Fruit fly (Drosophila melanogaster) whole organism, embryonic: Measurements from ENCODE around the gene CG4115.

Source experiments
- Bgb ChIP-seq: fragments of 200-800 bp; sonication (Bioruptor generic); IDR thresholded peaks from 2 replicates; pipeline ENCODE4 v1.3.6; 2022; ENCODE audit warnings: missing biosample characterization, missing genetic modification characterization; ENCODE audit not compliant: partially characterized antibody
- CG11398 ChIP-seq: fragments of 200-800 bp; sonication (Bioruptor generic); optimal IDR thresholded peaks from 2 replicates; lab custom pipeline; 2016; ENCODE audit warnings: missing biosample characterization, missing genetic modification characterization
- CG12071 ChIP-seq: fragments of 200-800 bp; sonication (Bioruptor generic); optimal IDR thresholded peaks from 3 replicates; lab custom pipeline; 2018; ENCODE audit warnings: missing biosample characterization, mild to moderate bottlenecking, missing genetic modification characterization
- CG13287 ChIP-seq: fragments of 200-800 bp; sonication (Bioruptor generic); IDR thresholded peaks from 2 replicates; pipeline ENCODE4 v1.3.6; 2022; ENCODE audit warnings: missing biosample characterization, missing genetic modification characterization; ENCODE audit not compliant: partially characterized antibody
- CG16863 ChIP-seq: fragments of 200-800 bp; sonication (Bioruptor generic); optimal IDR thresholded peaks from 3 replicates; lab custom pipeline; 2016; ENCODE audit warnings: missing biosample characterization, missing genetic modification characterization
- CG17361 ChIP-seq: fragments of 200-800 bp; sonication (Bioruptor generic); IDR thresholded peaks from 3 replicates; pipeline ENCODE4 v1.3.6; 2022; ENCODE audit warnings: missing biosample characterization, missing genetic modification characterization
- CG17829 ChIP-seq: fragments of 200-800 bp; optimal IDR thresholded peaks from 2 replicates; lab custom pipeline; 2019; ENCODE audit warnings: missing biosample characterization, mild to moderate bottlenecking, missing genetic modification characterization, moderate library complexity
- CG18011 ChIP-seq: fragments of 200-800 bp; sonication (Bioruptor generic); optimal IDR thresholded peaks from 2 replicates; lab custom pipeline; 2017; ENCODE audit warnings: missing biosample characterization, missing genetic modification characterization, mild to moderate bottlenecking, moderate library complexity, missing genotype
- CG1832 ChIP-seq: fragments of 200-800 bp; sonication (Bioruptor generic); optimal IDR thresholded peaks from 2 replicates; lab custom pipeline; 2017; ENCODE audit warnings: missing biosample characterization, mild to moderate bottlenecking, missing genetic modification characterization, inconsistent platforms
- CG3163 ChIP-seq: fragments of 200-800 bp; sonication (Bioruptor generic); optimal IDR thresholded peaks from 3 replicates; lab custom pipeline; 2016; ENCODE audit warnings: missing biosample characterization, missing genetic modification characterization
- CG4328 ChIP-seq: fragments of 200-800 bp; sonication (Bioruptor generic); optimal IDR thresholded peaks from 3 replicates; lab custom pipeline; 2017; ENCODE audit warnings: missing biosample characterization, missing genetic modification reagents, missing genetic modification characterization
- CG5180 ChIP-seq: fragments of 200-800 bp; sonication (Bioruptor generic); optimal IDR thresholded peaks from 3 replicates; lab custom pipeline; 2017; ENCODE audit warnings: missing biosample characterization, missing genetic modification characterization, mild to moderate bottlenecking, moderate library complexity, missing genetic modification reagents
- CG6689 ChIP-seq: fragments of 200-800 bp; sonication (Bioruptor generic); IDR thresholded peaks from 2 replicates; pipeline ENCODE4 v1.3.6; 2022; ENCODE audit warnings: missing biosample characterization, missing genetic modification characterization
- CG8359 ChIP-seq: fragments of 200-800 bp; sonication (Bioruptor generic); optimal IDR thresholded peaks from 2 replicates; lab custom pipeline; 2017; ENCODE audit warnings: missing biosample characterization, mild to moderate bottlenecking, missing genetic modification characterization, borderline replicate concordance
- CG9876 ChIP-seq: fragments of 200-800 bp; sonication (Bioruptor generic); optimal IDR thresholded peaks from 2 replicates; lab custom pipeline; 2016; ENCODE audit warnings: missing biosample characterization, missing genetic modification characterization
- D ChIP-seq, 2 experiments: fragments of 200-800 bp in 1 of 2; fragments of >200 bp in 1 of 2; sonication (Bioruptor generic) in 1 of 2; optimal IDR thresholded peaks; 2 replicates in 1 of 2; 3 replicates in 1 of 2; lab custom pipeline; 2017; ENCODE audit warnings: mild to moderate bottlenecking in 1 of 2, missing biosample characterization in 1 of 2, missing genetic modification characterization in 1 of 2, missing genetic modification reagents in 1 of 2
- D19A ChIP-seq: fragments of 200-800 bp; optimal IDR thresholded peaks from 3 replicates; lab custom pipeline; 2019; ENCODE audit warnings: missing biosample characterization, mild to moderate bottlenecking, missing genetic modification characterization, moderate library complexity
- Dip2 ChIP-seq: fragments of 200-800 bp; sonication (Bioruptor generic); IDR thresholded peaks from 2 replicates; pipeline ENCODE4 v1.3.6; 2022; ENCODE audit warnings: missing biosample characterization, missing genetic modification characterization
- Dip3 ChIP-seq: fragments of 200-800 bp; sonication (Bioruptor generic); optimal IDR thresholded peaks from 3 replicates; lab custom pipeline; 2016; ENCODE audit warnings: missing biosample characterization, missing genetic modification characterization
- Eip74EF ChIP-seq, 2 experiments: fragments of 200-800 bp in 1 of 2; fragments of >200 bp in 1 of 2; sonication (Bioruptor generic) in 1 of 2; optimal IDR thresholded peaks; 2 replicates each; lab custom pipeline; 2017 to 2019; ENCODE audit warnings: missing biosample characterization in 2 of 2, missing genetic modification characterization in 2 of 2, mild to moderate bottlenecking in 1 of 2, moderate library complexity in 1 of 2
- Ets65A ChIP-seq: fragments of 200-800 bp; sonication (Bioruptor generic); peaks from one replicate; lab custom pipeline; 2016; ENCODE audit warnings: missing biosample characterization, missing genetic modification characterization
- Fer1 ChIP-seq: fragments of 200-800 bp; sonication (Bioruptor generic); optimal IDR thresholded peaks from 2 replicates; lab custom pipeline; 2017; ENCODE audit warnings: missing biosample characterization, mild to moderate bottlenecking, missing genetic modification characterization
- Fer2 ChIP-seq: fragments of 200-800 bp; sonication (Bioruptor generic); optimal IDR thresholded peaks from 2 replicates; lab custom pipeline; 2018; ENCODE audit warnings: missing biosample characterization, mild to moderate bottlenecking, missing genetic modification characterization, moderate library complexity
- HLH4C ChIP-seq: fragments of 200-800 bp; sonication (Bioruptor generic); IDR thresholded peaks from 3 replicates; pipeline ENCODE4 v1.3.6; 2022; ENCODE audit warnings: missing biosample characterization, missing genetic modification characterization; ENCODE audit not compliant: partially characterized antibody
- Mes4 ChIP-seq: fragments of 200-800 bp; sonication (Bioruptor generic); optimal IDR thresholded peaks from 2 replicates; lab custom pipeline; 2016; ENCODE audit warnings: missing biosample characterization, missing genetic modification characterization
- Nf-YC ChIP-seq: fragments of 200-800 bp; optimal IDR thresholded peaks from 3 replicates; lab custom pipeline; 2019; ENCODE audit warnings: missing biosample characterization, mild to moderate bottlenecking, missing genetic modification characterization, moderate library complexity
- Oaz ChIP-seq: fragments of 200-800 bp; sonication (Bioruptor generic); IDR thresholded peaks from 2 replicates; pipeline ENCODE4 v1.3.6; 2022; ENCODE audit warnings: missing biosample characterization, missing genetic modification characterization
- Ravus ChIP-seq: fragments of 200-800 bp; sonication (Bioruptor generic); IDR thresholded peaks from 2 replicates; pipeline ENCODE4 v1.3.6; 2022; ENCODE audit warnings: missing biosample characterization, missing genetic modification characterization
- Scr ChIP-seq: fragments of 200-800 bp; sonication (Bioruptor generic); IDR thresholded peaks from 2 replicates; pipeline ENCODE4 v1.3.6; 2022; ENCODE audit warnings: missing biosample characterization, missing genetic modification characterization; ENCODE audit not compliant: partially characterized antibody
- Sry-δ ChIP-seq: fragments of 200-800 bp; sonication (Bioruptor generic); optimal IDR thresholded peaks from 2 replicates; lab custom pipeline; 2016; ENCODE audit warnings: missing biosample characterization, missing genetic modification characterization
- ash1 ChIP-seq: fragments of 200-800 bp; sonication (Bioruptor generic); optimal IDR thresholded peaks from 2 replicates; lab custom pipeline; 2018; ENCODE audit warnings: missing biosample characterization, mild to moderate bottlenecking, missing genetic modification characterization
- az2 ChIP-seq: fragments of 200-800 bp; sonication (Bioruptor generic); optimal IDR thresholded peaks from 3 replicates; lab custom pipeline; 2016; ENCODE audit warnings: missing biosample characterization, missing genetic modification characterization
- bab2 ChIP-seq: fragments of 200-800 bp; sonication (Bioruptor generic); optimal IDR thresholded peaks from 2 replicates; lab custom pipeline; 2016; ENCODE audit warnings: missing biosample characterization, missing genetic modification characterization
- chinmo ChIP-seq: fragments of 200-800 bp; sonication (Bioruptor generic); IDR thresholded peaks from 4 replicates; pipeline ENCODE4 v1.3.6; 2022; ENCODE audit warnings: missing biosample characterization, missing genetic modification characterization; ENCODE audit not compliant: partially characterized antibody
- crc ChIP-seq: fragments of 200-800 bp; sonication (Bioruptor generic); optimal IDR thresholded peaks from 2 replicates; lab custom pipeline; 2016; ENCODE audit warnings: missing biosample characterization, missing genetic modification characterization
- crol ChIP-seq: fragments of 200-800 bp; sonication (Bioruptor generic); IDR thresholded peaks from 2 replicates; pipeline ENCODE4 v1.3.6; 2022; ENCODE audit warnings: missing biosample characterization, missing genetic modification characterization
- ewg ChIP-seq: fragments of 200-800 bp; sonication (Bioruptor generic); optimal IDR thresholded peaks from 3 replicates; lab custom pipeline; 2017; ENCODE audit warnings: mild to moderate bottlenecking, missing biosample characterization, missing genetic modification reagents, missing genetic modification characterization
- exex ChIP-seq: fragments of 200-800 bp; sonication (Bioruptor generic); optimal IDR thresholded peaks from 4 replicates; lab custom pipeline; 2018; ENCODE audit warnings: missing biosample characterization, mild to moderate bottlenecking, missing genetic modification characterization, moderate library complexity
- fd102C ChIP-seq: fragments of 200-800 bp; sonication (Bioruptor generic); optimal IDR thresholded peaks from 2 replicates; lab custom pipeline; 2018; ENCODE audit warnings: missing biosample characterization, mild to moderate bottlenecking, missing genetic modification characterization, moderate library complexity
- ftz-f1 ChIP-seq: fragments of 200-800 bp; sonication (Bioruptor generic); optimal IDR thresholded peaks from 2 replicates; lab custom pipeline; 2016; ENCODE audit warnings: missing biosample characterization, missing genetic modification characterization
- fu2 ChIP-seq: fragments of 200-800 bp; sonication (Bioruptor generic); optimal IDR thresholded peaks from 2 replicates; lab custom pipeline; 2016; ENCODE audit warnings: missing biosample characterization, missing genetic modification characterization
- gsb-n ChIP-seq: fragments of 200-800 bp; sonication (Bioruptor generic); optimal IDR thresholded peaks from 3 replicates; lab custom pipeline; 2018; ENCODE audit warnings: missing biosample characterization, mild to moderate bottlenecking, missing genetic modification characterization
- gt ChIP-seq: fragments of 200-800 bp; sonication (Bioruptor generic); IDR thresholded peaks from 2 replicates; pipeline ENCODE4 v1.3.6; 2022; ENCODE audit warnings: missing biosample characterization, missing genetic modification characterization
- her ChIP-seq: fragments of 200-800 bp; sonication (Bioruptor generic); optimal IDR thresholded peaks from 2 replicates; lab custom pipeline; 2016; ENCODE audit warnings: missing biosample characterization, missing genetic modification characterization
- lov ChIP-seq, 2 experiments: fragments of 200-800 bp in 1 of 2; fragments of >200 bp in 1 of 2; sonication (Bioruptor generic) in 1 of 2; IDR thresholded peaks in 1 of 2; optimal IDR thresholded peaks in 1 of 2; 2 replicates in 1 of 2; 3 replicates in 1 of 2; pipeline versions ENCODE4 v1.3.6 to Lab custom; 2017 to 2022; ENCODE audit warnings: missing biosample characterization in 1 of 2, missing genetic modification characterization in 1 of 2
- luna ChIP-seq: fragments of 200-800 bp; sonication (Bioruptor generic); optimal IDR thresholded peaks from 2 replicates; lab custom pipeline; 2016; ENCODE audit warnings: missing biosample characterization, missing genetic modification characterization
- psq ChIP-seq: fragments of 200-800 bp; sonication (Bioruptor generic); optimal IDR thresholded peaks from 2 replicates; lab custom pipeline; 2017; ENCODE audit warnings: missing biosample characterization, missing genetic modification characterization
- ro ChIP-seq: fragments of 200-800 bp; sonication (Bioruptor generic); IDR thresholded peaks from 2 replicates; pipeline ENCODE4 v1.3.6; 2022; ENCODE audit warnings: missing biosample characterization, missing genetic modification characterization
- unpg ChIP-seq: fragments of 200-800 bp; sonication (Bioruptor generic); optimal IDR thresholded peaks from 3 replicates; lab custom pipeline; 2018; ENCODE audit warnings: missing biosample characterization, mild to moderate bottlenecking, missing genetic modification characterization, moderate library complexity

The CG4115 gene

DNA sequence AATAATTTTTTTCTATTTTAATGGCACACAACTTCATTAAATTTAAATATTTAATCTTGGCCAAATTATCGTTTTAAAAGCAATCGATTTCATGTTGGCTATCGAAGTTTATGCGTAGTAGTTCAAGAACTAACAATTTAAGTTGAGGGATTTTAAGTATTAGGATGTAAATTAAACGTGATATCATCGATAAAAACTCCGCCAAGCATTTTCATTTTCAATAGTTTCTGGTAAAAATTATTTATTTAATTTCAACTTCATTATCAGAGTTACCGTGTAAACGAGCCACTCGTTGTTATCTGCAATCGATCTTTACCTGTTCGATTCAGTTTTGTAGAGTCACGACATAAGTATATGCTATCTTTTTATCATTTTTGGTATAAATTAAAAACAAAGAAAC lies 43.1 kb downstream of the CG4115 start (continued):
- TF ChIP-seq CG16863 (GFP tag; lab: Kevin White, UChicago) (peak; percentile 93), CG3163 (GFP tag; lab: Kevin White, UChicago) (peak; percentile 75), CG4328 (peak; percentile 97), Ravus (GFP tag; lab: Robert Waterston, UW) (peak; percentile 86), Nf-YC (tag; lab: Kevin White, UChicago) (peak; percentile 92), her (GFP tag; lab: Kevin White, UChicago) (peak; percentile 90), Dip3 (GFP tag; lab: Kevin White, UChicago) (peak; percentile 91), ro (GFP tag; lab: Robert Waterston, UW) (peak; percentile 63), crc (peak; percentile 91), bab2 (peak; percentile 95), CG18011 (GFP tag; lab: Kevin White, UChicago) (peak; percentile 84), lov (optimal IDR thresholded peaks at IDR 0.05; lab: Kevin White, UChicago) (no peak), lov (GFP tag; IDR thresholded peaks at IDR 0.05; lab: Robert Waterston, UW) (peak; percentile 98), CG12071 (GFP tag; lab: Kevin White, UChicago) (peak; percentile 100), psq (peak; percentile 87), CG11398 (peak; percentile 88), unpg (GFP tag; lab: Kevin White, UChicago) (peak; percentile 99), Fer2 (tag; lab: Kevin White, UChicago) (peak; percentile 97), Mes4 (GFP tag; lab: Kevin White, UChicago) (peak; percentile 93), CG5180 (GFP tag; lab: Kevin White, UChicago) (peak; percentile 91), Ets65A (GFP tag; lab: Kevin White, UChicago) (peak; percentile 98), CG13287 (GFP tag; lab: Robert Waterston, UW) (peak; percentile 71; the same call in 1 of the 2 replicates), CG8359 (GFP tag; lab: Kevin White, UChicago) (peak; percentile 92), Eip74EF (GFP tag; optimal IDR thresholded peaks at IDR 0.05; lab: Kevin White, UChicago) (peak in 1 of 2 experiments; percentile 98), ewg (peak; percentile 90), fu2 (GFP tag; lab: Kevin White, UChicago) (peak; percentile 88), ftz-f1 (GFP tag; lab: Kevin White, UChicago) (peak; percentile 45), CG9876 (GFP tag; lab: Kevin White, UChicago) (peak; percentile 84), crol (GFP tag; lab: Robert Waterston, UW) (peak; percentile 47; the same call in 1 of the 2 replicates), gt (GFP tag; lab: Robert Waterston, UW) (peak; percentile 85), chinmo (GFP tag; lab: Robert Waterston, UW) (no peak), ash1 (GFP tag; lab: Kevin White, UChicago) (peak; percentile 85), Scr (GFP tag; lab: Robert Waterston, UW) (peak; percentile 51), CG6689 (GFP tag; lab: Robert Waterston, UW) (peak; percentile 97), fd102C (peak; percentile 92), HLH4C (0 out of 3 replicates have a peak, but pooled peaks have one; percentile 40), luna (GFP tag; lab: Kevin White, UChicago) (peak; percentile 75), gsb-n (tag; lab: Kevin White, UChicago) (peak; percentile 98), D19A (peak; percentile 99), CG17361 (GFP tag; lab: Robert Waterston, UW) (peak; percentile 98), az2 (GFP tag; lab: Kevin White, UChicago) (peak; percentile 97), CG1832 (GFP tag; lab: Kevin White, UChicago) (no peak), Fer1 (GFP tag; lab: Kevin White, UChicago) (peak; percentile 98), exex (tag; lab: Kevin White, UChicago) (peak; percentile 92), D (optimal IDR thresholded peaks at IDR 0.05; lab: Kevin White, UChicago) (no peak), D (GFP tag; optimal IDR thresholded peaks at IDR 0.05; lab: Kevin White, UChicago) (peak; percentile 96), CG17829 (peak; percentile 99), Sry-δ (GFP tag; lab: Kevin White, UChicago) (peak; percentile 66), Bgb (GFP tag; lab: Robert Waterston, UW) (no peak), Dip2 (GFP tag; lab: Robert Waterston, UW) (peak; percentile 56; the same call in 1 of the 2 replicates), Oaz (GFP tag; lab: Robert Waterston, UW) (peak; percentile 92)
